Worm (Caenorhabditis elegans) whole organism, L4/young adult: ENCODE results near the gene F31E9.6.

Experiments used
- W03F9.2 ChIP-seq: fragments of 150-350 bp; optimal IDR thresholded peaks from 2 replicates; lab custom pipeline; 2014; ENCODE audit warnings: missing biosample characterization, missing genetic modification characterization
- dao-5 ChIP-seq: sonication (generic microtip); optimal IDR thresholded peaks from 2 replicates; lab custom pipeline; 2016; ENCODE audit warnings: missing genotype, missing genetic modification characterization, moderate library complexity, missing compliant biosample characterization
- him-1 ChIP-seq: sonication (generic microtip); optimal IDR thresholded peaks from 2 replicates; lab custom pipeline; 2016; ENCODE audit warnings: missing genotype, missing genetic modification reagents, missing genetic modification characterization, missing compliant biosample characterization

F31E9.6 gene

ce11 chrV:17315063-17315462 is at the start of gene F31E9.6:
TSS of gene F31E9.6 (minus strand) at chrV:17315153.
- TF ChIP-seq dao-5 (tag; lab: Kevin White, UChicago) (no peak), W03F9.2 (tag; lab: Kevin White, UChicago) (no peak), him-1 (tag; lab: Kevin White, UChicago) (no peak)

ce11 chrV:17352827-17353373 is 37.9 kb upstream of the F31E9.6 start, which contains the start of the genes fbxa-134 and F47H4.2:
TSS of gene fbxa-134 (minus strand) at chrV:17352870.
TSS of gene F47H4.2 (plus strand) at chrV:17353323.
- TF ChIP-seq dao-5 (tag; lab: Kevin White, UChicago), result no peak
- peak; percentile 14 for TF ChIP-seq W03F9.2 (tag; lab: Kevin White, UChicago)
- no peak for TF ChIP-seq him-1 (tag; lab: Kevin White, UChicago)

ce11 chrV:17350093-17350492 is 35.1 kb upstream of the F31E9.6 start, which contains the start of gene lsy-27:
TSS of gene lsy-27 (minus strand) at chrV:17350193.
- TF ChIP-seq dao-5 (tag; lab: Kevin White, UChicago) (no peak), him-1 (tag; lab: Kevin White, UChicago) (no peak), W03F9.2 (tag; lab: Kevin White, UChicago) (no peak)

- TF ChIP-seq him-1 (tag; lab: Kevin White, UChicago) (no peak), dao-5 (tag; lab: Kevin White, UChicago) (no peak), W03F9.2 (tag; lab: Kevin White, UChicago) (no peak)
Observed at ce11 chrV:17347602-17348001, 32.6 kb upstream of the F31E9.6 start, which contains the start of gene skr-5. TSS of gene skr-5 (plus strand) at chrV:17347902.

- TF ChIP-seq W03F9.2 (tag; lab: Kevin White, UChicago) (no peak), dao-5 (tag; lab: Kevin White, UChicago) (no peak), him-1 (tag; lab: Kevin White, UChicago) (no peak)
Observed at ce11 chrV:17344876-17345275, 29.9 kb upstream of the F31E9.6 start, which contains the start of the genes fbxa-188 and fbxa-189. TSS of gene fbxa-188 (minus strand) at chrV:17344926. TSS of gene fbxa-189 (plus strand) at chrV:17345214.

ce11 chrV:17339349-17339748 is 24.4 kb upstream of the F31E9.6 start:
- TF ChIP-seq him-1 (tag; lab: Kevin White, UChicago) (no peak), W03F9.2 (tag; lab: Kevin White, UChicago) (no peak), dao-5 (tag; lab: Kevin White, UChicago) (no peak)

ce11 chrV:17331340-17331739 is 16.4 kb upstream of the F31E9.6 start, which contains the start of gene fbxa-185:
TSS of gene fbxa-185 (plus strand) at chrV:17331640.
- TF ChIP-seq dao-5 (tag; lab: Kevin White, UChicago) (no peak), W03F9.2 (tag; lab: Kevin White, UChicago) (no peak), him-1 (tag; lab: Kevin White, UChicago) (no peak)

- no peak for TF ChIP-seq him-1 (tag; lab: Kevin White, UChicago)
- no peak for TF ChIP-seq W03F9.2 (tag; lab: Kevin White, UChicago)
- no peak for TF ChIP-seq dao-5 (tag; lab: Kevin White, UChicago)
Observed at ce11 chrV:17328497-17328896, 13.5 kb upstream of the F31E9.6 start, which contains the start of gene srg-44. TSS of gene srg-44 (plus strand) at chrV:17328797.

- TF ChIP-seq W03F9.2 (tag; lab: Kevin White, UChicago) (no peak), him-1 (tag; lab: Kevin White, UChicago) (no peak), dao-5 (tag; lab: Kevin White, UChicago) (no peak)
Observed at ce11 chrV:17327867-17328266, 12.9 kb upstream of the F31E9.6 start, which contains the start of gene sdz-16. TSS of gene sdz-16 (minus strand) at chrV:17327967.

- TF ChIP-seq dao-5 (tag; lab: Kevin White, UChicago), result no peak
- TF ChIP-seq W03F9.2 (tag; lab: Kevin White, UChicago), result no peak
- TF ChIP-seq him-1 (tag; lab: Kevin White, UChicago), result no peak
Observed at ce11 chrV:17323876-17324275, 8.9 kb upstream of the F31E9.6 start.

- TF ChIP-seq dao-5 (tag; lab: Kevin White, UChicago), result no peak
- no peak for TF ChIP-seq him-1 (tag; lab: Kevin White, UChicago)
- no peak for TF ChIP-seq W03F9.2 (tag; lab: Kevin White, UChicago)
Observed at ce11 chrV:17322397-17322909, 7.5 kb upstream of the F31E9.6 start, which contains the start of gene F31E9.3. TSS of gene F31E9.3 (plus strand) at chrV:17322590.

- no peak for TF ChIP-seq W03F9.2 (tag; lab: Kevin White, UChicago)
- TF ChIP-seq dao-5 (tag; lab: Kevin White, UChicago), result no peak
- no peak for TF ChIP-seq him-1 (tag; lab: Kevin White, UChicago)
Observed at ce11 chrV:17317786-17318185, 2.8 kb upstream of the F31E9.6 start, which contains the start of gene srz-58. TSS of gene srz-58 (plus strand) at chrV:17318147.

ce11 chrV:17317297-17317696 is 2.3 kb upstream of the F31E9.6 start:
- TF ChIP-seq him-1 (tag; lab: Kevin White, UChicago), result no peak
- TF ChIP-seq dao-5 (tag; lab: Kevin White, UChicago), result no peak
- no peak for TF ChIP-seq W03F9.2 (tag; lab: Kevin White, UChicago)
